Worm (Caenorhabditis elegans): ENCODE data around the gene C03B1.13.

C03B1.13 gene

ce11 chrX:6347013-6347412 lies 9.2 kb upstream of the C03B1.13 start, which contains the start of gene C03B1.9:
Gene C03B1.9 (minus strand): TSS chrX:6347113.
- TF ChIP-seq unc-39 (tag; optimal IDR thresholded peaks at IDR 0.05) (no peak), jun-1 (tag; optimal IDR thresholded peaks at IDR 0.05) (no peak), saeg-2 (GFP tag; IDR thresholded peaks at IDR 0.05) (no peak), lir-3 (tag; optimal IDR thresholded peaks at IDR 0.05) (no peak), gei-8 (GFP tag; optimal IDR thresholded peaks at IDR 0.05) (no peak)

- no peak for TF ChIP-seq ctbp-1 (GFP tag; IDR thresholded peaks at IDR 0.05)
- peak in 1 of 2 experiments; percentile 90 for TF ChIP-seq unc-62 (GFP tag; optimal IDR thresholded peaks at IDR 0.05 in 1 of 2)
- no peak for TF ChIP-seq unc-62 (tag; optimal IDR thresholded peaks at IDR 0.05)
Measured at ce11 chrX:6345785-6346184, 7.9 kb upstream of the C03B1.13 start.

ce11 chrX:6341513-6341912 lies 3.7 kb upstream of the C03B1.13 start, which contains the start of gene C03B1.7:
Gene C03B1.7 (plus strand): TSS chrX:6341813.
- TF ChIP-seq duxl-1 (tag; optimal IDR thresholded peaks at IDR 0.05; ENCODE audit: poor library complexity) (no peak), snpc-4 (tag; optimal IDR thresholded peaks at IDR 0.05) (no peak), lsy-2 (tag; optimal IDR thresholded peaks at IDR 0.05) (no peak), T26A8.4 (GFP tag; IDR thresholded peaks at IDR 0.05) (no peak), lir-3 (tag; optimal IDR thresholded peaks at IDR 0.05) (no peak), mxl-3 (GFP tag; optimal IDR thresholded peaks at IDR 0.05) (no peak), ceh-32 (tag; optimal IDR thresholded peaks at IDR 0.05; ENCODE audit: poor library complexity) (no peak), zip-2 (tag; optimal IDR thresholded peaks at IDR 0.05) (no peak)

- no peak for TF ChIP-seq ceh-32 (tag; optimal IDR thresholded peaks at IDR 0.05; ENCODE audit: poor library complexity)
- no peak for TF ChIP-seq saeg-2 (GFP tag; IDR thresholded peaks at IDR 0.05)
- TF ChIP-seq duxl-1 (tag; optimal IDR thresholded peaks at IDR 0.05; ENCODE audit: poor library complexity), result no peak
- TF ChIP-seq sdz-12 (GFP tag; optimal IDR thresholded peaks at IDR 0.05), result no peak
- TF ChIP-seq egl-27 (tag; optimal IDR thresholded peaks at IDR 0.05), result no peak
- no peak for TF ChIP-seq set-16 (GFP tag; IDR thresholded peaks at IDR 0.05)
- TF ChIP-seq zfp-3 (GFP tag; conservative IDR thresholded peaks at IDR 0.05), result no peak
- TF ChIP-seq lin-1 (GFP tag; IDR thresholded peaks at IDR 0.05), result peak; percentile 52; the same call in 1 of the 2 replicates
- no peak for TF ChIP-seq unc-130 (GFP tag; optimal IDR thresholded peaks at IDR 0.05)
- TF ChIP-seq mxl-2 (GFP tag; conservative IDR thresholded peaks at IDR 0.05), result no peak
- TF ChIP-seq nhr-77 (tag; optimal IDR thresholded peaks at IDR 0.05), result peak; percentile 65
- no peak for TF ChIP-seq zip-11 (GFP tag; IDR thresholded peaks at IDR 0.05)
- no peak for TF ChIP-seq Y105C5A.15 (GFP tag; IDR thresholded peaks at IDR 0.05)
- TF ChIP-seq ztf-7 (tag; optimal IDR thresholded peaks at IDR 0.05), result peak; percentile 24
- TF ChIP-seq spr-3 (GFP tag; optimal IDR thresholded peaks at IDR 0.05), result no peak
- TF ChIP-seq hif-1 (tag; optimal IDR thresholded peaks at IDR 0.05), result peak in 1 of 2 experiments; percentile 19
- no peak for TF ChIP-seq zip-2 (tag; optimal IDR thresholded peaks at IDR 0.05)
- TF ChIP-seq gei-8 (GFP tag; optimal IDR thresholded peaks at IDR 0.05), result no peak
- no peak for TF ChIP-seq F10B5.3 (tag; optimal IDR thresholded peaks at IDR 0.05)
- peak; percentile 86 for TF ChIP-seq dmd-6 (GFP tag; IDR thresholded peaks at IDR 0.05)
- peak; percentile 98 for TF ChIP-seq nhr-28 (tag; optimal IDR thresholded peaks at IDR 0.05)
- TF ChIP-seq nhr-76 (tag; optimal IDR thresholded peaks at IDR 0.05), result no peak
- peak; percentile 87 for TF ChIP-seq hlh-11 (tag; optimal IDR thresholded peaks at IDR 0.05)
- peak; percentile 96 for TF ChIP-seq dve-1 (tag; optimal IDR thresholded peaks at IDR 0.05; ENCODE audit: insufficient read depth)
- TF ChIP-seq lsy-2 (tag; optimal IDR thresholded peaks at IDR 0.05), result no peak
- no peak for TF ChIP-seq R02D3.7 (tag; optimal IDR thresholded peaks at IDR 0.05)
- no peak for TF ChIP-seq lin-13 (GFP tag; optimal IDR thresholded peaks at IDR 0.05)
- TF ChIP-seq ces-1 (GFP tag; optimal IDR thresholded peaks at IDR 0.05), result no peak
- TF ChIP-seq aly-2 (tag; optimal IDR thresholded peaks at IDR 0.05), result no peak
- TF ChIP-seq ztf-11 (tag; optimal IDR thresholded peaks at IDR 0.05), result no peak
- no peak for TF ChIP-seq D1046.2 (GFP tag; IDR thresholded peaks at IDR 0.05)
- TF ChIP-seq ctbp-1 (GFP tag; IDR thresholded peaks at IDR 0.05), result no peak
- no peak for TF ChIP-seq ZK337.2 (GFP tag; IDR thresholded peaks at IDR 0.05)
- TF ChIP-seq nhr-11 (tag; optimal IDR thresholded peaks at IDR 0.05), result no peak
- TF ChIP-seq pha-4 (GFP tag; IDR thresholded peaks at IDR 0.05), result no peak
- no peak for TF ChIP-seq pha-4 (tag; optimal IDR thresholded peaks at IDR 0.05)
- TF ChIP-seq madf-9 (GFP tag; conservative IDR thresholded peaks at IDR 0.05), result no peak
Measured at ce11 chrX:6338446-6338845, 595 bp upstream of the C03B1.13 start.
